Fruit fly (Drosophila melanogaster) whole organism, embryonic: Measurements from ENCODE around the gene CG31809.

Source experiments
- Bgb ChIP-seq: fragments of 200-800 bp; sonication (Bioruptor generic); IDR thresholded peaks from 2 replicates; pipeline ENCODE4 v1.3.6; 2022; ENCODE audit warnings: missing biosample characterization, missing genetic modification characterization; ENCODE audit not compliant: partially characterized antibody
- Blimp-1 ChIP-seq: fragments of 200-800 bp; sonication (Bioruptor generic); optimal IDR thresholded peaks from 3 replicates; lab custom pipeline; 2018; ENCODE audit warnings: missing biosample characterization, missing genetic modification characterization, mild to moderate bottlenecking, moderate library complexity, missing genetic modification reagents
- C15 ChIP-seq: fragments of 200-800 bp; sonication (Bioruptor generic); IDR thresholded peaks from 3 replicates; pipeline ENCODE4 v1.3.6; 2022; ENCODE audit warnings: missing biosample characterization, missing genetic modification characterization
- CG1024 ChIP-seq: fragments of 200-800 bp; sonication (Bioruptor generic); IDR thresholded peaks from 2 replicates; pipeline ENCODE4 v1.3.6; 2022; ENCODE audit warnings: missing biosample characterization, missing genetic modification characterization
- CG10979 ChIP-seq: fragments of 200-800 bp; sonication (Bioruptor generic); optimal IDR thresholded peaks from 2 replicates; lab custom pipeline; 2018; ENCODE audit warnings: missing biosample characterization, mild to moderate bottlenecking, missing genetic modification characterization, moderate library complexity
- CG11085 ChIP-seq: fragments of 200-800 bp; sonication (Bioruptor generic); IDR thresholded peaks from 2 replicates; pipeline ENCODE4 v1.3.6; 2022; ENCODE audit warnings: missing biosample characterization, missing genetic modification characterization
- CG11723 ChIP-seq: fragments of 200-800 bp; sonication (Bioruptor generic); optimal IDR thresholded peaks from 2 replicates; lab custom pipeline; 2017; ENCODE audit warnings: missing biosample characterization, mild to moderate bottlenecking, missing genetic modification characterization
- CG14710 ChIP-seq: fragments of 200-800 bp; sonication (Bioruptor generic); optimal IDR thresholded peaks from 3 replicates; lab custom pipeline; 2019; ENCODE audit warnings: missing biosample characterization, mild to moderate bottlenecking, missing genetic modification characterization, moderate library complexity
- CG15269 ChIP-seq: fragments of 200-800 bp; sonication (Bioruptor generic); optimal IDR thresholded peaks from 2 replicates; lab custom pipeline; 2018; ENCODE audit warnings: missing biosample characterization, mild to moderate bottlenecking, missing genetic modification characterization, moderate library complexity
- CG16779 ChIP-seq: fragments of 200-800 bp; sonication (Bioruptor generic); IDR thresholded peaks from 2 replicates; pipeline ENCODE4 v1.3.6; 2022; ENCODE audit warnings: missing biosample characterization, missing genetic modification characterization
- CG16815 ChIP-seq: fragments of 200-800 bp; sonication (Bioruptor generic); optimal IDR thresholded peaks from 3 replicates; lab custom pipeline; 2017; ENCODE audit warnings: missing biosample characterization, mild to moderate bottlenecking, missing genetic modification characterization
- CG17186 ChIP-seq: fragments of 200-800 bp; sonication (Bioruptor generic); optimal IDR thresholded peaks from 3 replicates; lab custom pipeline; 2017; ENCODE audit warnings: missing biosample characterization, missing genetic modification reagents, missing genetic modification characterization
- CG17328 ChIP-seq: fragments of 200-800 bp; sonication (Bioruptor generic); IDR thresholded peaks from 2 replicates; pipeline ENCODE4 v1.3.6; 2022; ENCODE audit warnings: missing biosample characterization, missing genetic modification characterization
- CG17829 ChIP-seq: fragments of 200-800 bp; optimal IDR thresholded peaks from 2 replicates; lab custom pipeline; 2019; ENCODE audit warnings: missing biosample characterization, mild to moderate bottlenecking, missing genetic modification characterization, moderate library complexity
- CG6272 ChIP-seq: fragments of 200-800 bp; sonication (Bioruptor generic); IDR thresholded peaks from 2 replicates; pipeline ENCODE4 v1.3.6; 2022; ENCODE audit warnings: missing biosample characterization, missing genetic modification characterization
- CG6654 ChIP-seq: fragments of 200-800 bp; sonication (Bioruptor generic); optimal IDR thresholded peaks from 2 replicates; lab custom pipeline; 2017; ENCODE audit warnings: missing biosample characterization, mild to moderate bottlenecking, missing genetic modification characterization
- CG8924 ChIP-seq: fragments of 200-800 bp; optimal IDR thresholded peaks from 3 replicates; lab custom pipeline; 2019; ENCODE audit warnings: missing biosample characterization, mild to moderate bottlenecking, missing genetic modification characterization, moderate library complexity
- CG9797 ChIP-seq: fragments of 200-800 bp; sonication (Bioruptor generic); optimal IDR thresholded peaks from 3 replicates; lab custom pipeline; 2018; ENCODE audit warnings: missing biosample characterization, mild to moderate bottlenecking, missing genetic modification characterization
- CHES-1-like ChIP-seq: fragments of 200-800 bp; sonication (Bioruptor generic); optimal IDR thresholded peaks from 2 replicates; lab custom pipeline; 2016; ENCODE audit warnings: missing biosample characterization, missing genetic modification characterization
- D ChIP-seq, 2 experiments: fragments of 200-800 bp in 1 of 2; fragments of >200 bp in 1 of 2; sonication (Bioruptor generic) in 1 of 2; optimal IDR thresholded peaks; 2 replicates in 1 of 2; 3 replicates in 1 of 2; lab custom pipeline; 2017; ENCODE audit warnings: mild to moderate bottlenecking in 1 of 2, missing biosample characterization in 1 of 2, missing genetic modification characterization in 1 of 2, missing genetic modification reagents in 1 of 2
- Doc2 ChIP-seq: fragments of 200-800 bp; sonication (Bioruptor generic); IDR thresholded peaks from 2 replicates; pipeline ENCODE4 v1.3.6; 2022; ENCODE audit warnings: missing biosample characterization, missing genetic modification characterization
- Dref ChIP-seq: fragments of 200-800 bp; sonication (Bioruptor generic); IDR thresholded peaks from 2 replicates; pipeline ENCODE4 v1.3.6; 2022; ENCODE audit warnings: missing biosample characterization, missing genetic modification characterization
- ERR ChIP-seq: fragments of 200-800 bp; sonication (Bioruptor generic); optimal IDR thresholded peaks from 2 replicates; lab custom pipeline; 2016; ENCODE audit warnings: missing biosample characterization, missing genetic modification characterization
- Hand ChIP-seq: fragments of 200-800 bp; sonication (Bioruptor generic); optimal IDR thresholded peaks from 2 replicates; lab custom pipeline; 2017; ENCODE audit warnings: mild to moderate bottlenecking, missing biosample characterization, missing genetic modification reagents, missing genetic modification characterization
- Hmx ChIP-seq: fragments of 200-800 bp; sonication (Bioruptor generic); optimal IDR thresholded peaks from 2 replicates; lab custom pipeline; 2016; ENCODE audit warnings: missing biosample characterization, missing genetic modification characterization
- Hr51 ChIP-seq, 2 experiments: fragments of 200-800 bp; sonication (Bioruptor generic); optimal IDR thresholded peaks; 2 replicates in 1 of 2; 3 replicates in 1 of 2; lab custom pipeline; 2016 to 2018; ENCODE audit warnings: missing biosample characterization in 2 of 2, missing genetic modification characterization in 2 of 2, mild to moderate bottlenecking in 1 of 2, moderate library complexity in 1 of 2
- Lpt ChIP-seq: fragments of >200 bp; optimal IDR thresholded peaks from 2 replicates; lab custom pipeline; 2018; ENCODE audit warnings: missing biosample characterization, missing genetic modification characterization
- Max ChIP-seq: fragments of 200-800 bp; sonication (Bioruptor generic); optimal IDR thresholded peaks from 2 replicates; lab custom pipeline; 2016; ENCODE audit warnings: missing biosample characterization, mild to moderate bottlenecking, missing genetic modification characterization
- Myb ChIP-seq: fragments of 200-800 bp; sonication (Bioruptor generic); optimal IDR thresholded peaks from 2 replicates; lab custom pipeline; 2016; ENCODE audit warnings: missing biosample characterization, missing genetic modification characterization
- Trl ChIP-seq, 3 experiments: fragments of >200 bp in 2 of 3; fragments of 200-800 bp in 1 of 3; sonication (Bioruptor generic) in 1 of 3; optimal IDR thresholded peaks; 2 replicates in 1 of 3; 3 replicates in 2 of 3; lab custom pipeline; 2016 to 2017; ENCODE audit warnings: missing biosample characterization in 1 of 3, missing genetic modification characterization in 1 of 3
- bab2 ChIP-seq: fragments of 200-800 bp; sonication (Bioruptor generic); optimal IDR thresholded peaks from 2 replicates; lab custom pipeline; 2016; ENCODE audit warnings: missing biosample characterization, missing genetic modification characterization
- ci ChIP-seq: fragments of 200-800 bp; sonication (Bioruptor generic); IDR thresholded peaks from 3 replicates; pipeline ENCODE4 v1.3.6; 2022; ENCODE audit warnings: missing biosample characterization, missing genetic modification characterization
- dati ChIP-seq: fragments of 200-800 bp; sonication (Bioruptor generic); IDR thresholded peaks from 2 replicates; pipeline ENCODE4 v1.3.6; 2022; ENCODE audit warnings: missing biosample characterization, missing genetic modification characterization
- ham ChIP-seq: fragments of 200-800 bp; sonication (Bioruptor generic); IDR thresholded peaks from 2 replicates; pipeline ENCODE4 v1.3.6; 2022; ENCODE audit warnings: missing biosample characterization, missing genetic modification characterization
- hb ChIP-seq: fragments of 200-800 bp; sonication (Bioruptor generic); IDR thresholded peaks from 3 replicates; pipeline ENCODE4 v1.3.6; 2022; ENCODE audit warnings: missing biosample characterization, missing genetic modification characterization; ENCODE audit not compliant: partially characterized antibody
- kay ChIP-seq: fragments of 200-800 bp; sonication (Bioruptor generic); optimal IDR thresholded peaks from 2 replicates; lab custom pipeline; 2016; ENCODE audit warnings: missing biosample characterization, missing genetic modification characterization
- lilli ChIP-seq: fragments of 200-800 bp; sonication (Bioruptor generic); optimal IDR thresholded peaks from 3 replicates; lab custom pipeline; 2016; ENCODE audit warnings: missing biosample characterization, missing genetic modification characterization
- pnt ChIP-seq: fragments of 200-800 bp; sonication (Bioruptor generic); optimal IDR thresholded peaks from 3 replicates; lab custom pipeline; 2016; ENCODE audit warnings: missing biosample characterization, missing genetic modification characterization
- pzg ChIP-seq: fragments of 200-800 bp; sonication (Bioruptor generic); optimal IDR thresholded peaks from 3 replicates; lab custom pipeline; 2018; ENCODE audit warnings: missing biosample characterization, mild to moderate bottlenecking, missing genetic modification characterization, moderate library complexity
- ranshi ChIP-seq: fragments of 200-800 bp; sonication (Bioruptor generic); IDR thresholded peaks from 2 replicates; pipeline ENCODE4 v1.3.6; 2022; ENCODE audit warnings: missing biosample characterization, missing genetic modification characterization
- tap ChIP-seq: fragments of 200-800 bp; optimal IDR thresholded peaks from 3 replicates; lab custom pipeline; 2019; ENCODE audit warnings: missing biosample characterization, mild to moderate bottlenecking, missing genetic modification characterization, moderate library complexity
- tna ChIP-seq: fragments of 200-800 bp; sonication (Bioruptor generic); IDR thresholded peaks from 2 replicates; pipeline ENCODE4 v1.3.6; 2022; ENCODE audit warnings: missing biosample characterization, missing genetic modification characterization; ENCODE audit not compliant: partially characterized antibody
- ttk ChIP-seq: fragments of 200-800 bp; sonication (Bioruptor generic); IDR thresholded peaks from 2 replicates; pipeline ENCODE4 v2.1.2; 2022; ENCODE audit warnings: missing biosample characterization, missing genetic modification characterization
- vfl ChIP-seq: fragments of 200-800 bp; sonication (Bioruptor generic); optimal IDR thresholded peaks from 2 replicates; lab custom pipeline; 2016; ENCODE audit warnings: missing biosample characterization, missing genetic modification characterization
- vnd ChIP-seq: fragments of 200-800 bp; sonication (Bioruptor generic); IDR thresholded peaks from 3 replicates; pipeline ENCODE4 v1.3.6; 2022; ENCODE audit warnings: missing biosample characterization, missing genetic modification characterization; ENCODE audit not compliant: partially characterized antibody
- zen2 ChIP-seq: fragments of 200-800 bp; sonication (Bioruptor generic); IDR thresholded peaks from 3 replicates; pipeline ENCODE4 v1.3.6; 2022; ENCODE audit warnings: missing biosample characterization, missing genetic modification characterization; ENCODE audit not compliant: partially characterized antibody
- zfh2 ChIP-seq: fragments of 200-800 bp; sonication (Bioruptor generic); optimal IDR thresholded peaks from 2 replicates; lab custom pipeline; 2016; ENCODE audit warnings: missing biosample characterization, missing genetic modification characterization

Gene CG31809

DNA sequence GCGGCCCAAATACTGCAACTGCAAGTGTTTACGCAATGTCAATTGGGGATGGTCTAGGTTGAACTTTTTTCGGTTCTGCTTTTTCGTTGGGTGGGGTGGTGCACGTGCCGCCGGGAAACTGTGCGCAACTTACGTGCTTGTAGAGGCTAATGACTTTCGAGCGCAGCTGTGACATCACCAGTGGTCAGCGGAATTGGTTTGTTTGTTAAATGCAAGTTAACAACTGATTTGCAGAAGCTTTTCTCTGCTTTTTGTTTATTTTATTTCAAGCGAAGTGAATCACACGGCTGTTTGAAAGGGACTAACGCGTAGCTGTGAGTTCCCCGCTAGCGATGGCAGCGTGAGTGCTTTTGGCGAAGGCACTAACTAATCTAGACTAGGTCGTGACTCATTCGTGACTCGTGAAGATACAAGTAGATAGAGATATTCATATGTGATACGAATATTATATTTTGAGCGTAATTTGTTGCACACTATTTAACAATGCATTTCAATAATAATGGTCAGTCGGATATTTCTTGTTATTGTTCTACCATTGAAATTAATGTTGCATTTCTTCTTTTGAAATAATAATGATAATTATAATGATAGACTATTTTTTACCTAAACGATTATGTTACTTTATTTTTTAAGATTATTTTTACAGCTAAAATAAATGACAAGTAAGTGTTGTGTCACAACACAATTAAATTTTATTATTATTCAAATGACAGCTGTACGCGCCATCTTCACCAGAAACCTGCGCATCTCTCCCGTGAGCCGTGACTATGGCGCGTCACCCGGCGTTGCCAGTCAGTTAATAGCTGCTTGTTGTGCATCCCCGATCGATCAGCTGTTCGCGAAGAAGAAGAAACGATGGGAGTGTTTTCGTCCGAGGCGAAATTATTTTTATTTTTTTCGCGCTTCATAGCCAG lies 29.4 kb upstream of the CG31809 start, which contains the start of the genes osi and tweek:
Gene osi (minus strand): TSS at position 307 of the 914 bp plus-strand sequence.
Gene tweek (plus strand): TSS at position 831 of the 914 bp plus-strand sequence.
- no peak for TF ChIP-seq ci (GFP tag; lab: Robert Waterston, UW)
- peak; percentile 46 for TF ChIP-seq Max (GFP tag; lab: Kevin White, UChicago)
- peak; percentile 94 for TF ChIP-seq Bgb
- no peak for TF ChIP-seq CG6654
- TF ChIP-seq CG11723 (GFP tag; lab: Kevin White, UChicago): no peak
- no peak for TF ChIP-seq Lpt (GFP tag; lab: Kevin White, UChicago)
- TF ChIP-seq D (optimal IDR thresholded peaks at IDR 0.05; lab: Kevin White, UChicago): no peak
- peak; percentile 29 for TF ChIP-seq D (GFP tag; optimal IDR thresholded peaks at IDR 0.05; lab: Kevin White, UChicago)
- no peak for TF ChIP-seq CHES-1-like (GFP tag; lab: Kevin White, UChicago)
- TF ChIP-seq Hmx (GFP tag; lab: Kevin White, UChicago): no peak
- TF ChIP-seq pzg (GFP tag; lab: Kevin White, UChicago): peak; percentile 64
- peak; percentile 66 for TF ChIP-seq CG8924
- TF ChIP-seq kay (GFP tag; lab: Kevin White, UChicago): peak; percentile 92
- peak; percentile 21; the same call in 1 of the 2 replicates for TF ChIP-seq ranshi (GFP tag; lab: Robert Waterston, UW)
- peak; percentile 2 for TF ChIP-seq Hand (GFP tag; lab: Kevin White, UChicago)
- TF ChIP-seq CG14710 (tag; lab: Kevin White, UChicago): peak; percentile 52
- TF ChIP-seq lilli (GFP tag; lab: Kevin White, UChicago): peak; percentile 66
- TF ChIP-seq CG1024 (GFP tag; lab: Robert Waterston, UW): peak; percentile 31; the same call in 1 of the 2 replicates
- TF ChIP-seq pnt (GFP tag; lab: Kevin White, UChicago): peak; percentile 32
- no peak for TF ChIP-seq Trl (optimal IDR thresholded peaks at IDR 0.05; lab: Kevin White, UChicago)
- peak; percentile 29 for TF ChIP-seq Trl (GFP tag; optimal IDR thresholded peaks at IDR 0.05; lab: Kevin White, UChicago)
- TF ChIP-seq Hr51 (GFP tag; optimal IDR thresholded peaks at IDR 0.05; lab: Kevin White, UChicago): peak in 1 of 2 experiments; percentile 38
- peak; percentile 27 for TF ChIP-seq tap (tag; lab: Kevin White, UChicago)
- TF ChIP-seq zen2: peak; percentile 91
- TF ChIP-seq CG6272 (GFP tag; lab: Robert Waterston, UW): peak; percentile 39
- no peak for TF ChIP-seq Blimp-1
- TF ChIP-seq CG16815 (GFP tag; lab: Kevin White, UChicago): peak; percentile 83
- TF ChIP-seq zfh2 (GFP tag; lab: Kevin White, UChicago): peak; percentile 60
- 0 out of 2 replicates have a peak, but pooled peaks have one; percentile 8 for TF ChIP-seq CG17328
- 0 out of 2 replicates have a peak, but pooled peaks have one; percentile 11 for TF ChIP-seq CG16779
- peak; percentile 29 for TF ChIP-seq bab2 (GFP tag; lab: Kevin White, UChicago)
- peak; percentile 59 for TF ChIP-seq ttk (GFP tag; lab: Robert Waterston, UW)
- TF ChIP-seq ERR (GFP tag; lab: Kevin White, UChicago): no peak
- TF ChIP-seq Dref (GFP tag; lab: Robert Waterston, UW): peak; percentile 40
- peak; percentile 66 for TF ChIP-seq tna (GFP tag; lab: Robert Waterston, UW)
- TF ChIP-seq hb: peak; percentile 86
- no peak for TF ChIP-seq dati (GFP tag; lab: Robert Waterston, UW)
- TF ChIP-seq CG17829 (tag; lab: Kevin White, UChicago): peak; percentile 60
- TF ChIP-seq vfl (GFP tag; lab: Kevin White, UChicago): peak; percentile 57
- peak; percentile 25 for TF ChIP-seq Myb (GFP tag; lab: Kevin White, UChicago)
- peak; percentile 87 for TF ChIP-seq vnd (GFP tag; lab: Robert Waterston, UW)
- TF ChIP-seq Doc2 (GFP tag; lab: Robert Waterston, UW): no peak
- 0 out of 2 replicates have a peak, but pooled peaks have one; percentile 8 for TF ChIP-seq ham (GFP tag; lab: Robert Waterston, UW)
- peak; percentile 11 for TF ChIP-seq CG15269 (tag; lab: Kevin White, UChicago)
- TF ChIP-seq C15 (GFP tag; lab: Robert Waterston, UW): no peak
- peak; percentile 50 for TF ChIP-seq CG9797 (GFP tag; lab: Kevin White, UChicago)
- TF ChIP-seq CG17186: no peak
- peak; percentile 8 for TF ChIP-seq CG10979 (tag; lab: Kevin White, UChicago)
- peak; percentile 22; the same call in 1 of the 2 replicates for TF ChIP-seq CG11085 (GFP tag; lab: Robert Waterston, UW)
